Worm (Caenorhabditis elegans): Measurements from ENCODE around the gene B0432.14.

B0432.14 gene

ce11 chrII:286551-286724 is 22.3 kb downstream of the B0432.14 start, which contains the start of gene misc-1:
misc-1 (plus strand) TSS chrII:286625.
- no peak for TF ChIP-seq nhr-25 (tag; optimal IDR thresholded peaks at IDR 0.05)
- TF ChIP-seq zag-1 (tag; optimal IDR thresholded peaks at IDR 0.05), result no peak
- no peak for TF ChIP-seq C34F6.9 (tag; optimal IDR thresholded peaks at IDR 0.05)
- no peak for TF ChIP-seq nhr-23 (tag; optimal IDR thresholded peaks at IDR 0.05)
- no peak for TF ChIP-seq nhr-11 (tag; optimal IDR thresholded peaks at IDR 0.05)
- no peak for TF ChIP-seq ceh-82 (tag; optimal IDR thresholded peaks at IDR 0.05)
- TF ChIP-seq mab-5 (tag; optimal IDR thresholded peaks at IDR 0.05), result no peak
- TF ChIP-seq unc-55 (GFP tag; optimal IDR thresholded peaks at IDR 0.05), result no peak
- no peak for TF ChIP-seq mbf-1 (tag; optimal IDR thresholded peaks at IDR 0.05)
- TF ChIP-seq Y55F3AM.14 (GFP tag; optimal IDR thresholded peaks at IDR 0.05), result no peak
- no peak for TF ChIP-seq nhr-21 (tag; optimal IDR thresholded peaks at IDR 0.05)
- TF ChIP-seq mdl-1 (tag; optimal IDR thresholded peaks at IDR 0.05), result no peak
- no peak for TF ChIP-seq nhr-6 (tag; optimal IDR thresholded peaks at IDR 0.05)
- TF ChIP-seq F13H6.1 (tag; optimal IDR thresholded peaks at IDR 0.05), result no peak
- no peak for TF ChIP-seq lin-11 (tag; optimal IDR thresholded peaks at IDR 0.05)

ce11 chrII:288705-289205 is 24.6 kb downstream of the B0432.14 start, which contains the start of gene mrpl-41:
mrpl-41 (plus strand) TSS chrII:288939.
- TF ChIP-seq unc-55 (GFP tag; optimal IDR thresholded peaks at IDR 0.05), result no peak
- TF ChIP-seq nhr-6 (tag; optimal IDR thresholded peaks at IDR 0.05), result no peak
- no peak for TF ChIP-seq sma-9 (GFP tag; optimal IDR thresholded peaks at IDR 0.05)
- no peak for TF ChIP-seq sma-9 (tag; optimal IDR thresholded peaks at IDR 0.05)
- no peak for TF ChIP-seq ztf-1 (GFP tag; conservative IDR thresholded peaks at IDR 0.05)
- peak; percentile 12 for TF ChIP-seq Y55F3AM.14 (GFP tag; optimal IDR thresholded peaks at IDR 0.05)
- no peak for TF ChIP-seq unc-39 (tag; optimal IDR thresholded peaks at IDR 0.05)
- no peak for TF ChIP-seq nhr-129 (tag; optimal IDR thresholded peaks at IDR 0.05)

DNA sequence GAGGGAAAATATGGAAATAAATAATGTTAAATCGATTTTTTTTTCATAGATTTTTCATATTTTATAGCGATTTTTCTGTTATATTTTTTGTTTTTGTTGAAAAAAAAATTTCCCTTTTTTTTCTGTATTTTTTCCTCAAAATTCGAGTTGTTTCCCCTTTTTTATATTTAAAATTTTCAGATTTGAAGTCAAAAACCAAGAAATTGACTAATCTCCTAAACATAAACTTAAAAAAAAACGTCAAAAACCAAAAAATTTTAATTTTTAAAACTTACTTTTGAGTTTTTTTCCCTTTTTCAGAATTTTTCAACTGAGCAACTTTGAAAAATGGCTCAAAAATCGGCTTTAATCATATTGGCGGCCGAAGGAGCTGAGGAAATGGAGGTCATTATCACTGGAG is 26.1 kb downstream of the B0432.14 start, which contains the start of gene djr-1.1:
Gene djr-1.1 (plus strand): TSS at position 301 of the 400 bp plus-strand sequence.
- TF ChIP-seq nhr-6 (tag; optimal IDR thresholded peaks at IDR 0.05) (no peak), elt-1 (tag; optimal IDR thresholded peaks at IDR 0.05) (no peak), skn-1 (tag; optimal IDR thresholded peaks at IDR 0.05) (no peak), mdl-1 (tag; optimal IDR thresholded peaks at IDR 0.05) (no peak), nhr-237 (tag; optimal IDR thresholded peaks at IDR 0.05) (no peak), elt-3 (tag; optimal IDR thresholded peaks at IDR 0.05) (no peak), F13H6.1 (tag; optimal IDR thresholded peaks at IDR 0.05) (no peak), nhr-21 (tag; optimal IDR thresholded peaks at IDR 0.05) (no peak), ztf-1 (GFP tag; conservative IDR thresholded peaks at IDR 0.05) (no peak), crh-2 (tag; optimal IDR thresholded peaks at IDR 0.05) (no peak), alr-1 (tag; optimal IDR thresholded peaks at IDR 0.05) (no peak), ZK546.5 (tag; optimal IDR thresholded peaks at IDR 0.05) (no peak), unc-62 (GFP tag; optimal IDR thresholded peaks at IDR 0.05) (no peak), ama-1 (optimal IDR thresholded peaks at IDR 0.05) (no peak), mab-5 (tag; optimal IDR thresholded peaks at IDR 0.05) (no peak), lin-11 (tag; optimal IDR thresholded peaks at IDR 0.05) (no peak), nhr-23 (tag; optimal IDR thresholded peaks at IDR 0.05) (no peak), sem-4 (tag; optimal IDR thresholded peaks at IDR 0.05) (no peak), peb-1 (tag; optimal IDR thresholded peaks at IDR 0.05) (no peak)

ce11 chrII:294606-295005 is 30.5 kb downstream of the B0432.14 start, which contains the start of gene B0432.11:
B0432.11 (minus strand) TSS chrII:294706.
- TF ChIP-seq ZK546.5 (tag; optimal IDR thresholded peaks at IDR 0.05), result no peak

DNA sequence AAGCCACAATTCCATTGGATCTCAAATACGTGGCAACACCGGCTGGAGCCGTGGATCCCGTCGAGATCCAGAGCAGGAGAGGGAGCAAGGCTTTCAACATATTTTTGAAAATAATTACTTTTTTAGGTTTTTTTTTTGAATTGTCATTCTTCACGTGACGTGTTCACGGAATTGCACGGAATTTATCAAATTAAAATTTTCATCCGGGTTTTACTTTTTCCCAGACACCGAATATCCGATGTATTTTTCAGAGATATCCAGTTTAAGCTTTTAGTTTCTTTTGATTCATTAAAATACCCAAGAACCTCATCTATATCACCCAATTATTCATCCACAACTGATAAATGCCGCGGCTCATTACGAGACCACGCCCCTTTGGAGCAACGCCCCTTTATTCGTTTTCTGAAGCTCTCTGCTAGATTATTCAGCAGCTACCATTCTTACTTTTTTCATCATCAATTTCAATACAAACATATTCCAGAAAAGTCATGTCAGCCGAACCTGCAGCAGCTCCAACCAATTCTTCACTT is 32.8 kb downstream of the B0432.14 start, which contains the start of the genes clec-117 and B0432.1:
Gene clec-117 (minus strand): TSS at position 101 of the 530 bp plus-strand sequence.
Gene B0432.1 (plus strand): TSS at position 480 of the 530 bp plus-strand sequence.
- TF ChIP-seq sma-3 (GFP tag; optimal IDR thresholded peaks at IDR 0.05) (no peak), elt-3 (tag; optimal IDR thresholded peaks at IDR 0.05) (no peak), nhr-12 (tag; optimal IDR thresholded peaks at IDR 0.05) (no peak), blmp-1 (tag; optimal IDR thresholded peaks at IDR 0.05; ENCODE audit: insufficient read depth) (no peak), nhr-129 (tag; optimal IDR thresholded peaks at IDR 0.05) (no peak), peb-1 (tag; optimal IDR thresholded peaks at IDR 0.05) (no peak), lin-39 (tag; optimal IDR thresholded peaks at IDR 0.05) (no peak), F13H6.1 (tag; optimal IDR thresholded peaks at IDR 0.05) (no peak), lin-11 (tag; optimal IDR thresholded peaks at IDR 0.05) (no peak), sem-4 (tag; optimal IDR thresholded peaks at IDR 0.05) (no peak), nhr-21 (tag; optimal IDR thresholded peaks at IDR 0.05) (no peak), nhr-237 (tag; optimal IDR thresholded peaks at IDR 0.05) (no peak), skn-1 (tag; optimal IDR thresholded peaks at IDR 0.05) (no peak), lsy-2 (tag; optimal IDR thresholded peaks at IDR 0.05) (no peak)

All from whole organism, L2 larva.